Fruit fly (Drosophila melanogaster) whole organism, prepupa: ENCODE data around the gene CG10126.

Source experiments
- CG16779 ChIP-seq: fragments of 200-800 bp; sonication (Bioruptor generic); optimal IDR thresholded peaks from 3 replicates; lab custom pipeline; 2017; ENCODE audit warnings: missing biosample characterization, mild to moderate bottlenecking, missing genetic modification characterization
- CG8119 ChIP-seq: fragments of 200-800 bp; sonication (Bioruptor generic); IDR thresholded peaks from 3 replicates; pipeline ENCODE4 v1.3.6; 2022; ENCODE audit warnings: missing biosample characterization, missing genetic modification characterization

The CG10126 gene

DNA sequence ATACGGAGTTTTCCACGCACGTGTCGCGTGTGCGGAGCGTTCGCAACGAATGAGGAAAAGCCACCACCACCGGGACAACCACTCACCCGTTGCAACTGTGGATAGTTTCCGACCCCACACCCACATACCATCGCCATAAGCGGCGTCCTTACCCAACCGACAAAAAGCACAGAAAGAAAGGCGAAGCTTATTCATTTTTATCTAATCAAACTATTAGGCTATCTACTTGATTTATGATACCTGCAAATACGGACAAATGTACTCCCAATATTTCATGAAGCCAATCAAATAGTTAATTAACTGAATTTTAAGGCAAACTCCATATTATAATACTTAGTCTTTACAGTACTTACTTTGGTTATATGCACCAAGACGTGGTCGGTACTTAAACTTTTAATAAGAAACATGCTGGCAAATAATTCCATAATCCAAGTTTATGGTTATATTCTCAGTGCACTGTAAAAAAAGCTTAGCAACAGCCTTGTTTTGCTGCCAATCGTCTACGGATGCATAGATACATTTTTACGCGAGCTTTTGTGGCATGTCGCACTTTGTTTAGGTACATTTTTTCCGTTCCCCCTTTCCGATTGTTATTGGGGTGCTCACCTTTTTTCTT, 42.0 kb downstream of the CG10126 start, which contains the start of gene CG31345:
TSS of gene CG31345 (minus strand) at position 51 of the 616 bp plus-strand sequence.
- TF ChIP-seq CG16779 (tag; lab: Kevin White, UChicago) (no peak), CG8119 (no peak)
